Worm (Caenorhabditis elegans): ENCODE measurements around the gene hsp-110.
A peak's percentile ranks its signal among the peaks of the same experiment; 100 is the strongest.

The hsp-110 gene

ce11 chrIII:8446534-8446933 lies at the start of gene hsp-110:
TSS of gene hsp-110 (minus strand) at chrIII:8446909.
- TF ChIP-seq nhr-2 (tag; optimal IDR thresholded peaks at IDR 0.05) (no peak), nhr-237 (tag; optimal IDR thresholded peaks at IDR 0.05) (no peak), nhr-12 (tag; optimal IDR thresholded peaks at IDR 0.05) (no peak), lin-13 (tag; optimal IDR thresholded peaks at IDR 0.05) (no peak), ceh-43 (GFP tag; optimal IDR thresholded peaks at IDR 0.05) (no peak), tbx-8 (GFP tag; optimal IDR thresholded peaks at IDR 0.05) (no peak)

ce11 chrIII:8494708-8495107 lies 48.0 kb upstream of the hsp-110 start, which contains the start of gene pac-1:
TSS of gene pac-1 (plus strand) at chrIII:8495008.
- no peak for TF ChIP-seq cnd-1 (tag; optimal IDR thresholded peaks at IDR 0.05)
- no peak for TF ChIP-seq blmp-1 (tag; optimal IDR thresholded peaks at IDR 0.05)
- TF ChIP-seq ham-2 (GFP tag; optimal IDR thresholded peaks at IDR 0.05): no peak
- TF ChIP-seq bed-3 (GFP tag; optimal IDR thresholded peaks at IDR 0.05): no peak
- no peak for TF ChIP-seq ces-1 (GFP tag; optimal IDR thresholded peaks at IDR 0.05)
- TF ChIP-seq nhr-237 (tag; optimal IDR thresholded peaks at IDR 0.05): no peak
- no peak for TF ChIP-seq mls-2 (tag; optimal IDR thresholded peaks at IDR 0.05)
- TF ChIP-seq sptf-1 (tag; optimal IDR thresholded peaks at IDR 0.05): no peak
- no peak for TF ChIP-seq ceh-43 (GFP tag; optimal IDR thresholded peaks at IDR 0.05)
- no peak for TF ChIP-seq drap-1 (GFP tag; optimal IDR thresholded peaks at IDR 0.05)
- no peak for TF ChIP-seq elt-1 (tag; optimal IDR thresholded peaks at IDR 0.05; ENCODE audit: borderline replicate concordance, insufficient read depth)
- no peak for TF ChIP-seq elt-3 (tag; optimal IDR thresholded peaks at IDR 0.05)
- no peak for TF ChIP-seq unc-62 (GFP tag; optimal IDR thresholded peaks at IDR 0.05)
- TF ChIP-seq ceh-39 (tag; optimal IDR thresholded peaks at IDR 0.05): no peak
- TF ChIP-seq nhr-28 (tag; optimal IDR thresholded peaks at IDR 0.05): no peak
- no peak for TF ChIP-seq pha-4 (tag; optimal IDR thresholded peaks at IDR 0.05)
- no peak for TF ChIP-seq ztf-11 (tag; optimal IDR thresholded peaks at IDR 0.05)
- TF ChIP-seq zip-8 (tag; optimal IDR thresholded peaks at IDR 0.05): no peak
- TF ChIP-seq lsy-2 (tag; optimal IDR thresholded peaks at IDR 0.05): no peak
- no peak for TF ChIP-seq tbx-8 (GFP tag; optimal IDR thresholded peaks at IDR 0.05)

ce11 chrIII:8491945-8492344 lies 45.2 kb upstream of the hsp-110 start:
- TF ChIP-seq snpc-4 (tag; optimal IDR thresholded peaks at IDR 0.05): no peak
- TF ChIP-seq ztf-11 (tag; optimal IDR thresholded peaks at IDR 0.05): no peak
- TF ChIP-seq ces-1 (GFP tag; optimal IDR thresholded peaks at IDR 0.05): no peak
- TF ChIP-seq flh-1 (GFP tag; optimal IDR thresholded peaks at IDR 0.05): no peak
- TF ChIP-seq unc-120 (tag; optimal IDR thresholded peaks at IDR 0.05; ENCODE audit: poor library complexity, severe bottlenecking): no peak
- no peak for TF ChIP-seq drap-1 (GFP tag; optimal IDR thresholded peaks at IDR 0.05)
- TF ChIP-seq mep-1 (tag; optimal IDR thresholded peaks at IDR 0.05): no peak
- no peak for TF ChIP-seq sem-2 (GFP tag; optimal IDR thresholded peaks at IDR 0.05)
- no peak for TF ChIP-seq mls-2 (tag; optimal IDR thresholded peaks at IDR 0.05)
- TF ChIP-seq tbx-8 (GFP tag; optimal IDR thresholded peaks at IDR 0.05): no peak
- TF ChIP-seq zip-8 (tag; optimal IDR thresholded peaks at IDR 0.05): no peak
- TF ChIP-seq unc-39 (tag; optimal IDR thresholded peaks at IDR 0.05): no peak
- TF ChIP-seq bed-3 (GFP tag; optimal IDR thresholded peaks at IDR 0.05): no peak
- no peak for TF ChIP-seq lin-32 (GFP tag; optimal IDR thresholded peaks at IDR 0.05)
- no peak for TF ChIP-seq elt-3 (tag; optimal IDR thresholded peaks at IDR 0.05)
- TF ChIP-seq nhr-237 (tag; optimal IDR thresholded peaks at IDR 0.05): no peak
- no peak for TF ChIP-seq ceh-43 (GFP tag; optimal IDR thresholded peaks at IDR 0.05)
- no peak for TF ChIP-seq nhr-76 (tag; optimal IDR thresholded peaks at IDR 0.05)

ce11 chrIII:8490254-8490653 lies 43.5 kb upstream of the hsp-110 start, which contains the start of the genes ess-2 and F42H10.2:
TSS of gene ess-2 (minus strand) at chrIII:8490352.
TSS of gene F42H10.2 (plus strand) at chrIII:8490620.
- TF ChIP-seq lsy-2 (tag; optimal IDR thresholded peaks at IDR 0.05) (peak; percentile 23), mep-1 (tag; optimal IDR thresholded peaks at IDR 0.05) (peak; percentile 5), ces-1 (GFP tag; optimal IDR thresholded peaks at IDR 0.05) (peak; percentile 23), nhr-2 (tag; optimal IDR thresholded peaks at IDR 0.05) (no peak)

- TF ChIP-seq mab-5 (tag; optimal IDR thresholded peaks at IDR 0.05): no peak
- no peak for TF ChIP-seq nhr-2 (tag; optimal IDR thresholded peaks at IDR 0.05)
- TF ChIP-seq mep-1 (tag; optimal IDR thresholded peaks at IDR 0.05): no peak
- no peak for TF ChIP-seq sptf-1 (tag; optimal IDR thresholded peaks at IDR 0.05)
- TF ChIP-seq nhr-237 (tag; optimal IDR thresholded peaks at IDR 0.05): no peak
- no peak for TF ChIP-seq lsy-2 (tag; optimal IDR thresholded peaks at IDR 0.05)
- TF ChIP-seq pha-4 (tag; optimal IDR thresholded peaks at IDR 0.05): no peak
- TF ChIP-seq nhr-12 (tag; optimal IDR thresholded peaks at IDR 0.05): no peak
These were observed 37.1 kb upstream of the hsp-110 start, which contains the start of gene F42H10.3 for ce11 chrIII:8483853-8484252. TSS of gene F42H10.3 (plus strand) at chrIII:8484153.
